Fruit fly (Drosophila melanogaster) whole organism, embryonic: ENCODE results near the gene Rai1.

Experiments used
- CG10209 ChIP-seq: fragments of 200-800 bp; sonication (Bioruptor generic); optimal IDR thresholded peaks from 3 replicates; lab custom pipeline; 2017; ENCODE audit warnings: missing biosample characterization, mild to moderate bottlenecking, missing genetic modification characterization, missing genetic modification reagents
- CG10543 ChIP-seq: fragments of 200-800 bp; sonication (Bioruptor generic); optimal IDR thresholded peaks from 3 replicates; lab custom pipeline; 2017; ENCODE audit warnings: missing biosample characterization, mild to moderate bottlenecking, missing genetic modification characterization, moderate library complexity
- CG11093 ChIP-seq: fragments of 200-800 bp; sonication (Bioruptor generic); IDR thresholded peaks from 3 replicates; pipeline ENCODE4 v1.3.6; 2022; ENCODE audit warnings: missing biosample characterization, missing genetic modification characterization
- CG12219 ChIP-seq: fragments of 200-800 bp; sonication (Bioruptor generic); optimal IDR thresholded peaks from 3 replicates; lab custom pipeline; 2018; ENCODE audit warnings: missing biosample characterization, mild to moderate bottlenecking, missing genetic modification characterization
- CG1233 ChIP-seq: fragments of 200-800 bp; sonication (Bioruptor generic); optimal IDR thresholded peaks from 4 replicates; lab custom pipeline; 2018; ENCODE audit warnings: missing biosample characterization, mild to moderate bottlenecking, missing genetic modification characterization
- CG12391 ChIP-seq: fragments of 200-800 bp; sonication (Bioruptor generic); optimal IDR thresholded peaks from 3 replicates; lab custom pipeline; 2018; ENCODE audit warnings: missing biosample characterization, mild to moderate bottlenecking, missing genetic modification characterization, moderate library complexity
- CG13123 ChIP-seq: fragments of 200-800 bp; sonication (Bioruptor generic); optimal IDR thresholded peaks from 2 replicates; lab custom pipeline; 2016; ENCODE audit warnings: missing biosample characterization, missing genetic modification characterization
- CG15479 ChIP-seq: fragments of 200-800 bp; sonication (Bioruptor generic); optimal IDR thresholded peaks from 3 replicates; lab custom pipeline; 2019; ENCODE audit warnings: missing biosample characterization, mild to moderate bottlenecking, missing genetic modification characterization, moderate library complexity
- CG15514 ChIP-seq: fragments of 200-800 bp; sonication (Bioruptor generic); optimal IDR thresholded peaks from 3 replicates; lab custom pipeline; 2017; ENCODE audit warnings: missing biosample characterization, missing genetic modification characterization, mild to moderate bottlenecking, moderate library complexity, missing genetic modification reagents
- CG1602 ChIP-seq: fragments of 200-800 bp; sonication (Bioruptor generic); optimal IDR thresholded peaks from 3 replicates; lab custom pipeline; 2016; ENCODE audit warnings: missing biosample characterization, missing genetic modification characterization
- CG17385 ChIP-seq: fragments of 200-800 bp; sonication (Bioruptor generic); optimal IDR thresholded peaks from 3 replicates; lab custom pipeline; 2018; ENCODE audit warnings: missing biosample characterization, mild to moderate bottlenecking, missing genetic modification characterization
- CG2116 ChIP-seq: fragments of 200-800 bp; sonication (Bioruptor generic); optimal IDR thresholded peaks from 3 replicates; lab custom pipeline; 2018; ENCODE audit warnings: missing biosample characterization, mild to moderate bottlenecking, missing genetic modification characterization
- CG30403 ChIP-seq: fragments of 200-800 bp; sonication (Bioruptor generic); optimal IDR thresholded peaks from 3 replicates; lab custom pipeline; 2016; ENCODE audit warnings: missing biosample characterization, missing genetic modification characterization
- CG3065 ChIP-seq: fragments of 200-800 bp; sonication (Bioruptor generic); optimal IDR thresholded peaks from 2 replicates; lab custom pipeline; 2016; ENCODE audit warnings: missing biosample characterization, missing genetic modification characterization
- CG31224 ChIP-seq: fragments of 200-800 bp; sonication (Bioruptor generic); IDR thresholded peaks from 2 replicates; pipeline ENCODE4 v1.3.6; 2022; ENCODE audit warnings: missing biosample characterization, missing genetic modification characterization
- CG31441 ChIP-seq: fragments of 200-800 bp; sonication (Bioruptor generic); IDR thresholded peaks from 2 replicates; pipeline ENCODE4 v1.3.6; 2022; ENCODE audit warnings: missing biosample characterization, missing genetic modification characterization
- CG34224 ChIP-seq: fragments of 200-800 bp; sonication (Bioruptor generic); IDR thresholded peaks from 3 replicates; pipeline ENCODE4 v1.3.6; 2022; ENCODE audit warnings: missing biosample characterization, missing genetic modification characterization; ENCODE audit not compliant: partially characterized antibody
- CG3838 ChIP-seq: fragments of 200-800 bp; sonication (Bioruptor generic); optimal IDR thresholded peaks from 3 replicates; lab custom pipeline; 2016; ENCODE audit warnings: missing biosample characterization, missing genetic modification characterization
- CG4282 ChIP-seq: fragments of 200-800 bp; sonication (Bioruptor generic); optimal IDR thresholded peaks from 2 replicates; lab custom pipeline; 2016; ENCODE audit warnings: missing biosample characterization, missing genetic modification characterization
- CG6654 ChIP-seq: fragments of 200-800 bp; sonication (Bioruptor generic); optimal IDR thresholded peaks from 2 replicates; lab custom pipeline; 2017; ENCODE audit warnings: missing biosample characterization, mild to moderate bottlenecking, missing genetic modification characterization
- CG8281 ChIP-seq: fragments of 200-800 bp; sonication (Bioruptor generic); optimal IDR thresholded peaks from 2 replicates; lab custom pipeline; 2018; ENCODE audit warnings: missing biosample characterization, mild to moderate bottlenecking, missing genetic modification characterization, moderate library complexity
- CG8924 ChIP-seq: fragments of 200-800 bp; optimal IDR thresholded peaks from 3 replicates; lab custom pipeline; 2019; ENCODE audit warnings: missing biosample characterization, mild to moderate bottlenecking, missing genetic modification characterization, moderate library complexity
- Eip74EF ChIP-seq, 2 experiments: fragments of 200-800 bp in 1 of 2; fragments of >200 bp in 1 of 2; sonication (Bioruptor generic) in 1 of 2; optimal IDR thresholded peaks; 2 replicates each; lab custom pipeline; 2017 to 2019; ENCODE audit warnings: missing biosample characterization in 2 of 2, missing genetic modification characterization in 2 of 2, mild to moderate bottlenecking in 1 of 2, moderate library complexity in 1 of 2
- Fer1 ChIP-seq: fragments of 200-800 bp; sonication (Bioruptor generic); optimal IDR thresholded peaks from 2 replicates; lab custom pipeline; 2017; ENCODE audit warnings: missing biosample characterization, mild to moderate bottlenecking, missing genetic modification characterization
- HmgD ChIP-seq: fragments of 200-800 bp; sonication (Bioruptor generic); optimal IDR thresholded peaks from 3 replicates; lab custom pipeline; 2016; ENCODE audit warnings: missing biosample characterization, missing genetic modification characterization
- MESR4 ChIP-seq: fragments of 200-800 bp; sonication (Bioruptor generic); optimal IDR thresholded peaks from 2 replicates; lab custom pipeline; 2018; ENCODE audit warnings: missing biosample characterization, mild to moderate bottlenecking, missing genetic modification characterization, moderate library complexity
- Med ChIP-seq: fragments of 200-800 bp; sonication (Bioruptor generic); peaks from one replicate; lab custom pipeline; 2016; ENCODE audit warnings: missing biosample characterization, missing genetic modification characterization, mild to moderate bottlenecking, inconsistent platforms, moderate library complexity
- Oaz ChIP-seq: fragments of 200-800 bp; sonication (Bioruptor generic); IDR thresholded peaks from 2 replicates; pipeline ENCODE4 v1.3.6; 2022; ENCODE audit warnings: missing biosample characterization, missing genetic modification characterization
- Sry-β ChIP-seq: fragments of 200-800 bp; sonication (Bioruptor generic); optimal IDR thresholded peaks from 2 replicates; lab custom pipeline; 2018; ENCODE audit warnings: missing biosample characterization, mild to moderate bottlenecking, missing genetic modification characterization, moderate library complexity
- Trl ChIP-seq, 3 experiments: fragments of >200 bp in 2 of 3; fragments of 200-800 bp in 1 of 3; sonication (Bioruptor generic) in 1 of 3; optimal IDR thresholded peaks; 2 replicates in 1 of 3; 3 replicates in 2 of 3; lab custom pipeline; 2016 to 2017; ENCODE audit warnings: missing biosample characterization in 1 of 3, missing genetic modification characterization in 1 of 3
- ato ChIP-seq: fragments of 200-800 bp; sonication (Bioruptor generic); IDR thresholded peaks from 2 replicates; pipeline ENCODE4 v1.3.6; 2022; ENCODE audit warnings: missing biosample characterization, missing genetic modification characterization; ENCODE audit not compliant: partially characterized antibody
- chinmo ChIP-seq: fragments of 200-800 bp; sonication (Bioruptor generic); IDR thresholded peaks from 4 replicates; pipeline ENCODE4 v1.3.6; 2022; ENCODE audit warnings: missing biosample characterization, missing genetic modification characterization; ENCODE audit not compliant: partially characterized antibody
- crol ChIP-seq: fragments of 200-800 bp; sonication (Bioruptor generic); IDR thresholded peaks from 2 replicates; pipeline ENCODE4 v1.3.6; 2022; ENCODE audit warnings: missing biosample characterization, missing genetic modification characterization
- da ChIP-seq: fragments of 200-800 bp; sonication (Bioruptor generic); optimal IDR thresholded peaks from 2 replicates; lab custom pipeline; 2016; ENCODE audit warnings: missing biosample characterization, missing genetic modification characterization
- gcm ChIP-seq: fragments of 200-800 bp; sonication (Bioruptor generic); optimal IDR thresholded peaks from 2 replicates; lab custom pipeline; 2019; ENCODE audit warnings: missing biosample characterization, mild to moderate bottlenecking, missing genetic modification characterization, moderate library complexity
- grau ChIP-seq: fragments of 200-800 bp; optimal IDR thresholded peaks from 3 replicates; lab custom pipeline; 2019; ENCODE audit warnings: missing biosample characterization, mild to moderate bottlenecking, missing genetic modification characterization, moderate library complexity
- hkb ChIP-seq, 2 experiments: fragments of 200-800 bp in 1 of 2; fragments of >200 bp in 1 of 2; sonication (Bioruptor generic) in 1 of 2; IDR thresholded peaks in 1 of 2; optimal IDR thresholded peaks in 1 of 2; 2 replicates each; pipeline versions ENCODE4 v1.3.6 to Lab custom; 2017 to 2022; ENCODE audit warnings: missing biosample characterization in 1 of 2, missing genetic modification characterization in 1 of 2
- kah ChIP-seq: fragments of 200-800 bp; sonication (Bioruptor generic); optimal IDR thresholded peaks from 2 replicates; lab custom pipeline; 2018; ENCODE audit warnings: missing biosample characterization, mild to moderate bottlenecking, missing genetic modification characterization
- lbe ChIP-seq: fragments of 200-800 bp; sonication (Bioruptor generic); optimal IDR thresholded peaks from 2 replicates; lab custom pipeline; 2016; ENCODE audit warnings: missing biosample characterization, mild to moderate bottlenecking, missing genetic modification characterization
- luna ChIP-seq: fragments of 200-800 bp; sonication (Bioruptor generic); optimal IDR thresholded peaks from 2 replicates; lab custom pipeline; 2016; ENCODE audit warnings: missing biosample characterization, missing genetic modification characterization
- pros ChIP-seq: fragments of 200-800 bp; sonication (Bioruptor generic); optimal IDR thresholded peaks from 3 replicates; lab custom pipeline; 2019; ENCODE audit warnings: missing biosample characterization, mild to moderate bottlenecking, missing genetic modification characterization, moderate library complexity
- psq ChIP-seq: fragments of 200-800 bp; sonication (Bioruptor generic); optimal IDR thresholded peaks from 2 replicates; lab custom pipeline; 2017; ENCODE audit warnings: missing biosample characterization, missing genetic modification characterization
- row ChIP-seq: fragments of 200-800 bp; sonication (Bioruptor generic); IDR thresholded peaks from 3 replicates; pipeline ENCODE4 v1.3.6; 2022; ENCODE audit warnings: missing biosample characterization, missing genetic modification characterization
- sim ChIP-seq: fragments of 200-800 bp; sonication (Bioruptor generic); IDR thresholded peaks from 2 replicates; pipeline ENCODE4 v1.3.6; 2022; ENCODE audit warnings: missing biosample characterization, missing genetic modification characterization
- slbo ChIP-seq: fragments of 200-800 bp; sonication (Bioruptor generic); IDR thresholded peaks from 2 replicates; pipeline ENCODE4 v1.3.6; 2022; ENCODE audit warnings: missing biosample characterization, missing genetic modification characterization
- sqz ChIP-seq: fragments of 200-800 bp; sonication (Bioruptor generic); optimal IDR thresholded peaks from 3 replicates; lab custom pipeline; 2018; ENCODE audit warnings: missing biosample characterization, mild to moderate bottlenecking, missing genetic modification characterization

Rai1 gene

DNA sequence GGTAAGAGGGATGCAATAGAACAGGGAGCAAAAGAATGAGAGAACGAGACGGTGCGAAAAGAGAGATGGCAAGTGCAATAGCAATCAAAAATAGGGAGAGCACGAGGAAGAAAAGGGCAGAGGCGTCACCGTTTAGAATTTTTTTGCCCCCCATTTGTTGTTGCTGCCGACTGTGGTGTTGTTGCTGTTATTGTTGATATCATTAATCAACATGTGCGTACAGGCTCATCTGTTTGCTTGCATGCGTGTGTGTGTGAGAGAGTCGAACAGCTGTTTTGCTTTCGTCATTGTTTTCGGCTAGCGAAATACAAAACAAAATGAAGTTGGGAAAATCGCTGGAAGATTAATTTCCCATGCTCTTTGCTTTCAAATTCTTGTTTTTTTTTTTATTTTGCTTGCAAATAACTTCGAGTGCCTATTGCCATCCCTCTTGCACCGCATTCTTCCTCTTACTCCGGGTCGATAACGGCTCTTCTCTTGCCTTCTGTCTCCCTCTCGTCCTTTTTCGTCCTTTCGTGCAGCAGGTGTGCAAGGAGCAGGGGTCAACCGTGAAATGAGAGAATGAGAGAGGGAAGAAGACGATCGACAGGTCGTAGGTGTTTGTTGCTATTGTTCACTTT is 9.9 kb downstream of the Rai1 start (continued):
- TF ChIP-seq gcm (GFP tag; lab: Kevin White, UChicago), result peak; percentile 8
- TF ChIP-seq chinmo (GFP tag; lab: Robert Waterston, UW), result 0 out of 4 replicates have a peak, but pooled peaks have one; percentile 26
- TF ChIP-seq Trl (optimal IDR thresholded peaks at IDR 0.05; lab: Kevin White, UChicago), result peak in 1 of 2 experiments; percentile 17
- no peak for TF ChIP-seq Trl (GFP tag; optimal IDR thresholded peaks at IDR 0.05; lab: Kevin White, UChicago)
- TF ChIP-seq CG4282 (GFP tag; lab: Kevin White, UChicago), result no peak
- peak; percentile 18 for TF ChIP-seq psq
- TF ChIP-seq CG1233, result no peak
- TF ChIP-seq ato, result no peak
- peak in 1 of 2 experiments; percentile 18 for TF ChIP-seq Eip74EF (GFP tag; optimal IDR thresholded peaks at IDR 0.05; lab: Kevin White, UChicago)
- peak; percentile 45 for TF ChIP-seq pros (GFP tag; lab: Kevin White, UChicago)
- peak; percentile 41 for TF ChIP-seq sqz (GFP tag; lab: Kevin White, UChicago)
- TF ChIP-seq da (GFP tag; lab: Kevin White, UChicago), result no peak
- TF ChIP-seq kah (GFP tag; lab: Kevin White, UChicago), result peak; percentile 73
- TF ChIP-seq luna (GFP tag; lab: Kevin White, UChicago), result no peak
- no peak for TF ChIP-seq CG11093 (GFP tag; lab: Robert Waterston, UW)
- TF ChIP-seq crol (GFP tag; lab: Robert Waterston, UW), result peak; percentile 85
- no peak for TF ChIP-seq hkb (optimal IDR thresholded peaks at IDR 0.05; lab: Kevin White, UChicago)
- 0 out of 2 replicates have a peak, but pooled peaks have one; percentile 8 for TF ChIP-seq hkb (GFP tag; IDR thresholded peaks at IDR 0.05; lab: Robert Waterston, UW)
- no peak for TF ChIP-seq Oaz
- TF ChIP-seq CG34224, result 0 out of 3 replicates have a peak, but pooled peaks have one; percentile 32
- no peak for TF ChIP-seq CG12219 (GFP tag; lab: Kevin White, UChicago)
- TF ChIP-seq CG17385 (GFP tag; lab: Kevin White, UChicago), result peak; percentile 40
- TF ChIP-seq CG8924 (tag; lab: Kevin White, UChicago), result peak; percentile 5
- no peak for TF ChIP-seq CG13123 (GFP tag; lab: Kevin White, UChicago)
- no peak for TF ChIP-seq CG8281 (tag; lab: Kevin White, UChicago)
- TF ChIP-seq CG15479 (GFP tag; lab: Kevin White, UChicago), result peak; percentile 94

DNA sequence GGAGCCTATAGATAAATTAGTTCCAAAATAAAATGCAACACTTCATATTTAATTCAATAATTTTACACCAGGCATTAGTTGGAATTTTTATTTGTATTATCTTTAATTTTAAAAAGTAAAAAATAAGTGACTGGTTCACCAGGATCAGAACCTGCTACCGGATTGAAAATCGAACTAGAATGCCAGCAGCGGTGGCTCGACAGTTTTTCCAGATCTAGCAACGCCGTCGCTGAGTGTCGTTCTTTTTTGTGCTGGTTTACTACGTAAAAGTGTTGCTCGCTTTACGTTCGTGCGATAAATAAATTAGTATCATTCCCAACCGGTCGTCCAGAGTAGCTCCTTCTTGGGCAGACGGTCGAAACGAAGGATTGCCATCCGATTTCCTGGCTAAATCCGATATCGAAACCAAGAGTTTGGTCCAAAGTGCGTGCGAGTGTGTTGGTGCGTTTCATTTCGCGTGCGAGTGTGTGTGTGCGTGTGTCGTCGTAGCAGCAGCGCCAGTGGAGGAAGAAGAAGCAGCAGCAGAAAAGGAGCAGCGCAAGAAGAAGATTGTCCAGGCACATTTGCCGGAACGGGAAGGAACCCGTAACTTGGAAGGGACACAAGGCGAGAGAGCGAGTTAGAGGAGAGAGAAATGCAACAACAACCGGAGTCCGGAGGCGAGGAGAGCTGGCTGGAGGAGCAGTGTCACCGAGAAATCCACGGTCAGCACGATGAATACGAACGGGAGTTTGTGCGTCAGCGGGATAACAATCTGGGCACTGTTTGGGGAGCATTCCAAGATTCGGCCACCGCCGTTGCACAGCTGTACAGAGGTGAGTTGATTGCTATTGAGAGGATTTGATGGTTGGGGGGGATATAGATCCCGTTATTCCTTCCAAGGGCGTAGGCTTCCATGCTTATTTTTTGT is 11.0 kb downstream of the Rai1 start, which contains the start of gene CG4768:
Gene CG4768, plus strand, starts transcription at position 200 of the 910 bp plus-strand sequence.
- no peak for TF ChIP-seq CG10209
- TF ChIP-seq CG1602 (GFP tag; lab: Kevin White, UChicago), result no peak
- peak; percentile 66 for TF ChIP-seq Med (GFP tag; lab: Kevin White, UChicago)
- peak; percentile 14 for TF ChIP-seq Sry-β (GFP tag; lab: Kevin White, UChicago)
- TF ChIP-seq CG2116 (GFP tag; lab: Kevin White, UChicago), result no peak
- TF ChIP-seq sim (GFP tag; lab: Robert Waterston, UW), result no peak
- no peak for TF ChIP-seq lbe (GFP tag; lab: Kevin White, UChicago)
- no peak for TF ChIP-seq CG3838 (GFP tag; lab: Kevin White, UChicago)
- no peak for TF ChIP-seq CG30403 (GFP tag; lab: Kevin White, UChicago)
- TF ChIP-seq CG15514, result peak; percentile 98
- 0 out of 2 replicates have a peak, but pooled peaks have one; percentile 13 for TF ChIP-seq CG31441
- no peak for TF ChIP-seq CG6654 (GFP tag; lab: Kevin White, UChicago)
- TF ChIP-seq row (GFP tag; lab: Robert Waterston, UW), result peak; percentile 73
- no peak for TF ChIP-seq grau (tag; lab: Kevin White, UChicago)
- peak; percentile 30 for TF ChIP-seq CG10543 (GFP tag; lab: Kevin White, UChicago)
- peak; percentile 3 for TF ChIP-seq CG12391 (tag; lab: Kevin White, UChicago)
- TF ChIP-seq MESR4 (GFP tag; lab: Kevin White, UChicago), result peak; percentile 85
- peak; percentile 3 for TF ChIP-seq HmgD (GFP tag; lab: Kevin White, UChicago)
- no peak for TF ChIP-seq CG3065 (GFP tag; lab: Kevin White, UChicago)
- no peak for TF ChIP-seq CG31224 (GFP tag; lab: Robert Waterston, UW)
- 0 out of 2 replicates have a peak, but pooled peaks have one; percentile 17 for TF ChIP-seq slbo (GFP tag; lab: Robert Waterston, UW)
- peak; percentile 17 for TF ChIP-seq Fer1 (GFP tag; lab: Kevin White, UChicago)
